Fruit fly (Drosophila melanogaster) whole organism, adult: ENCODE results near the gene Sgs7.

Experiments used
- CG11617 ChIP-seq: fragments of 200-800 bp; sonication (Bioruptor generic); optimal IDR thresholded peaks from 2 replicates; lab custom pipeline; 2017; ENCODE audit warnings: mild to moderate bottlenecking, missing biosample characterization, missing genetic modification reagents, missing genetic modification characterization
- CG12768 ChIP-seq: fragments of 200-800 bp; sonication (Bioruptor generic); optimal IDR thresholded peaks from 2 replicates; lab custom pipeline; 2017; ENCODE audit warnings: missing biosample characterization, missing genetic modification characterization, mild to moderate bottlenecking, moderate library complexity, missing genetic modification reagents
- CG14711 ChIP-seq: fragments of 200-800 bp; sonication (Bioruptor generic); optimal IDR thresholded peaks from 2 replicates; lab custom pipeline; 2018; ENCODE audit warnings: missing biosample characterization, mild to moderate bottlenecking, missing genetic modification characterization, moderate library complexity
- CG1620 ChIP-seq: fragments of 200-800 bp; sonication (Bioruptor generic); optimal IDR thresholded peaks from 2 replicates; lab custom pipeline; 2016; ENCODE audit warnings: missing biosample characterization, missing genetic modification characterization
- CG33017 ChIP-seq: fragments of 200-800 bp; sonication (Bioruptor generic); optimal IDR thresholded peaks from 2 replicates; lab custom pipeline; 2018; ENCODE audit warnings: missing biosample characterization, mild to moderate bottlenecking, missing genetic modification characterization, moderate library complexity
- CG5204 ChIP-seq: fragments of 200-800 bp; sonication (Bioruptor generic); optimal IDR thresholded peaks from 2 replicates; lab custom pipeline; 2016; ENCODE audit warnings: missing biosample characterization, missing genetic modification characterization
- CG7045 ChIP-seq: fragments of 200-800 bp; sonication (Bioruptor generic); optimal IDR thresholded peaks from 2 replicates; lab custom pipeline; 2017; ENCODE audit warnings: missing biosample characterization, mild to moderate bottlenecking, missing genetic modification characterization
- CG7101 ChIP-seq: fragments of 200-800 bp; sonication (Bioruptor generic); optimal IDR thresholded peaks from 2 replicates; lab custom pipeline; 2018; ENCODE audit warnings: missing biosample characterization, mild to moderate bottlenecking, missing genetic modification characterization, moderate library complexity
- Clk ChIP-seq: fragments of 200-800 bp; sonication (Bioruptor generic); optimal IDR thresholded peaks from 2 replicates; lab custom pipeline; 2017; ENCODE audit warnings: missing biosample characterization, missing genetic modification characterization
- Crg-1 ChIP-seq: fragments of 200-800 bp; sonication (Bioruptor generic); optimal IDR thresholded peaks from 2 replicates; lab custom pipeline; 2016; ENCODE audit warnings: missing biosample characterization, missing genetic modification characterization
- Hr96 ChIP-seq: fragments of 200-800 bp; sonication (Bioruptor generic); optimal IDR thresholded peaks from 2 replicates; lab custom pipeline; 2016; ENCODE audit warnings: missing biosample characterization, missing genetic modification characterization
- Mnt ChIP-seq: fragments of 200-800 bp; sonication (Bioruptor generic); optimal IDR thresholded peaks from 2 replicates; lab custom pipeline; 2016; ENCODE audit warnings: missing biosample characterization, mild to moderate bottlenecking, missing genetic modification characterization
- bab1 ChIP-seq: fragments of 200-800 bp; sonication (Bioruptor generic); optimal IDR thresholded peaks from 3 replicates; lab custom pipeline; 2019; ENCODE audit warnings: missing biosample characterization, mild to moderate bottlenecking, missing genetic modification characterization, moderate library complexity
- cic ChIP-seq: fragments of 200-800 bp; sonication (Bioruptor generic); optimal IDR thresholded peaks from 2 replicates; lab custom pipeline; 2017; ENCODE audit warnings: missing biosample characterization, mild to moderate bottlenecking, missing genetic modification characterization, moderate library complexity
- cnc ChIP-seq, 2 experiments: fragments of >200 bp; optimal IDR thresholded peaks; 2 replicates each; lab custom pipeline; 2017
- kay ChIP-seq: fragments of 200-800 bp; sonication (Bioruptor generic); peaks from one replicate; lab custom pipeline; 2016; ENCODE audit warnings: missing biosample characterization, missing genetic modification characterization, borderline replicate concordance
- ovo ChIP-seq: fragments of 200-800 bp; sonication (Bioruptor generic); optimal IDR thresholded peaks from 2 replicates; lab custom pipeline; 2016; ENCODE audit warnings: missing biosample characterization, missing genetic modification characterization
- pad ChIP-seq: fragments of 200-800 bp; sonication (Bioruptor generic); optimal IDR thresholded peaks from 3 replicates; lab custom pipeline; 2017; ENCODE audit warnings: missing biosample characterization, missing genetic modification characterization, mild to moderate bottlenecking, moderate library complexity, missing genetic modification reagents
- tj ChIP-seq: fragments of 200-800 bp; sonication (Bioruptor generic); optimal IDR thresholded peaks from 3 replicates; lab custom pipeline; 2017; ENCODE audit warnings: missing biosample characterization, mild to moderate bottlenecking, missing genetic modification characterization, moderate library complexity
- toe ChIP-seq: fragments of 200-800 bp; sonication (Bioruptor generic); optimal IDR thresholded peaks from 2 replicates; lab custom pipeline; 2016; ENCODE audit warnings: missing biosample characterization, missing genetic modification characterization

Gene Sgs7

DNA sequence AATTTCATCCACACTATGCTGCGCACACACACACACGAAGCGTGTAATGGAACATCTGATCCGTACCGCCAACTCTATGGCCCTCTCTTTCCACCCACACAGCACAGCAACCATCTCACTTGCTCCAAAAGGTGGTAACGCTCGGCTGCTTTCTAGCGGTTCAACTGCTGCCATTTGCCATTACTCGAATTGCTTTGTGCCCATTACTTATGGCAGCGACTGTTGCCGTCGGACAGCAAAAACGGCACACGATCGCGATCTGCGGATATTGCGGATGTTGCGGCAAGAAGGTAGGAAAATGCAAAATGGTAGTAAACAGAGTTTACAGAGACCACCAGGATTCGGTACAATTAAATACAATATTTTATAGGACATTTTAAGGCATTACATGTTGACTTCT is 45.1 kb downstream of the Sgs7 start:
- no peak for TF ChIP-seq Clk (GFP tag; lab: Kevin White, UChicago)
- TF ChIP-seq pad = no peak
- TF ChIP-seq ovo (GFP tag; lab: Kevin White, UChicago) = no peak
- no peak for TF ChIP-seq toe
- no peak for TF ChIP-seq kay
- no peak for TF ChIP-seq CG14711 (tag; lab: Kevin White, UChicago)
- TF ChIP-seq bab1 (GFP tag; lab: Kevin White, UChicago) = no peak
- no peak for TF ChIP-seq CG12768 (GFP tag; lab: Kevin White, UChicago)
- TF ChIP-seq CG33017 (tag; lab: Kevin White, UChicago) = no peak
- TF ChIP-seq cic (GFP tag; lab: Kevin White, UChicago) = no peak
- no peak for TF ChIP-seq tj
- TF ChIP-seq CG11617 (GFP tag; lab: Kevin White, UChicago) = no peak
- no peak for TF ChIP-seq CG7101 (tag; lab: Kevin White, UChicago)
- TF ChIP-seq CG5204 (GFP tag; lab: Kevin White, UChicago) = no peak
- TF ChIP-seq cnc (optimal IDR thresholded peaks at IDR 0.05; lab: Kevin White, UChicago) = no peak

DNA sequence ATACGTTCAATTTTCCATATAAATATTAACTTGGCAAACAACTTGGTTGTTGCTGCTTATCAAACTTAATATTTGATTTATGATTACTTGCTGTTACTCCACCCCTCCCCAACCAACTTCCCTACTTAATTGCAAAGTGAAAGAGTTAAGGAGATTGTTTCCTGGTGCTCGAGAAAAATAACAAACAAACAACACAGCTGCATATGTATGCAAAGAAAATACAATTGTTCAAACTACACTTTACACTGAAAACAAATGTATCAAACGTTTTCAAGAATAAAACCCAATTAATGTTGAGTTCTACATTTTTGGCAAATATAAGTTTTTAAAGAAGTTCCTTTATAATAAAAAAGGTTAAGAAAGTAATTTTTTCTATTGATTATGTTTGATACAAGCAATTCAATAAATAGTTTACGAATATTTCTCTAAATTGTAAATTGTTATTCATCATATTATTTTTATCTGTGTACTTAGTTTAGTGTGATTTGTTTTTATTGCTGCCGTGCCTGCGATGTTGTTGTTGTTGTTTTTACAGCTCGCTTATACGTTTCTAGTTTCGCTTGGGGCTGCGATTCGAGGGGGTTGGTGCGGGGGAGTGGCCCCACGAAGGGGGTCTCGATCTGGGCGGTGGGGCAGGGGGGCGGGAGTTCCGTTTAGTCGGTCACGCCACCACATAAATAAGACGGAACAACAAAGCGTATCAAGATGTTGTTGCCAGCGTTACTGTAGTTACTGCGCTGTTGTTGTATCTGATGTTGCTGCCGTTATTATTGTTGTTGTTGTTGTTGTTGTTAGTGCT is 46.2 kb downstream of the Sgs7 start:
- TF ChIP-seq CG11617 (GFP tag; lab: Kevin White, UChicago) = peak; percentile 45
- peak; percentile 71 for TF ChIP-seq CG14711 (tag; lab: Kevin White, UChicago)
- no peak for TF ChIP-seq tj
- TF ChIP-seq pad = no peak
- TF ChIP-seq cnc (optimal IDR thresholded peaks at IDR 0.05; lab: Kevin White, UChicago) = no peak
- no peak for TF ChIP-seq CG1620
- TF ChIP-seq CG7101 (tag; lab: Kevin White, UChicago) = peak; percentile 64
- no peak for TF ChIP-seq Mnt (GFP tag; lab: Kevin White, UChicago)
- TF ChIP-seq bab1 (GFP tag; lab: Kevin White, UChicago) = no peak
- TF ChIP-seq ovo (GFP tag; lab: Kevin White, UChicago) = no peak
- TF ChIP-seq CG33017 (tag; lab: Kevin White, UChicago) = peak; percentile 77
- peak; percentile 70 for TF ChIP-seq CG7045 (GFP tag; lab: Kevin White, UChicago)
- TF ChIP-seq Hr96 (GFP tag; lab: Kevin White, UChicago) = peak; percentile 0
- no peak for TF ChIP-seq cic (GFP tag; lab: Kevin White, UChicago)
- no peak for TF ChIP-seq toe
- peak; percentile 60 for TF ChIP-seq CG12768 (GFP tag; lab: Kevin White, UChicago)
- TF ChIP-seq Crg-1 (GFP tag; lab: Kevin White, UChicago) = no peak
- TF ChIP-seq Clk (GFP tag; lab: Kevin White, UChicago) = no peak
- TF ChIP-seq CG5204 (GFP tag; lab: Kevin White, UChicago) = peak; percentile 33
- TF ChIP-seq kay = no peak

- no peak for TF ChIP-seq CG7045 (GFP tag; lab: Kevin White, UChicago)
- no peak for TF ChIP-seq kay
- TF ChIP-seq Clk (GFP tag; lab: Kevin White, UChicago) = no peak
Observed at dm6 chr3L:11556637-11557036, 47.0 kb downstream of the Sgs7 start.

dm6 chr3L:11557209-11557608 is 47.5 kb downstream of the Sgs7 start:
- TF ChIP-seq CG12768 (GFP tag; lab: Kevin White, UChicago) = peak; percentile 81
- no peak for TF ChIP-seq Crg-1 (GFP tag; lab: Kevin White, UChicago)
